Worm (Caenorhabditis elegans) whole organism, L4 larva: ENCODE results near the gene srx-17.

Experiments
- D1046.2 ChIP-seq: fragments of 200-800 bp; sonication (Bioruptor generic); IDR thresholded peaks from 2 replicates; pipeline ENCODE4 v1.3.6; 2022; ENCODE audit warnings: missing genetic modification characterization, missing compliant biosample characterization
- F26F4.8 ChIP-seq: fragments of 200-800 bp; sonication (Bioruptor generic); conservative IDR thresholded peaks from 2 replicates; pipeline ENCODE4 v1.3.6; 2022; ENCODE audit warnings: missing genetic modification characterization, missing compliant biosample characterization
- R02D3.7 ChIP-seq: fragments of 150-350 bp; sonication (generic microtip); optimal IDR thresholded peaks from 3 replicates; lab custom pipeline; 2014; ENCODE audit warnings: missing biosample characterization, missing genetic modification characterization
- T20F7.1 ChIP-seq: fragments of 200-800 bp; sonication (Bioruptor generic); optimal IDR thresholded peaks from 2 replicates; lab custom pipeline; 2018; ENCODE audit warnings: mild to moderate bottlenecking, missing genetic modification characterization, missing compliant biosample characterization
- Y105C5A.15 ChIP-seq: fragments of 200-800 bp; sonication (Bioruptor generic); IDR thresholded peaks from 2 replicates; pipeline ENCODE4 v1.3.6; 2022; ENCODE audit warnings: missing genetic modification characterization, missing compliant biosample characterization
- Y48G9A.11 ChIP-seq: fragments of 200-800 bp; sonication (Bioruptor generic); IDR thresholded peaks from 2 replicates; pipeline ENCODE4 v1.3.6; 2022; ENCODE audit warnings: missing genetic modification reagents, missing genetic modification characterization, missing compliant biosample characterization
- Y5F2A.4 ChIP-seq: fragments of 200-800 bp; sonication (Bioruptor generic); optimal IDR thresholded peaks from 2 replicates; lab custom pipeline; 2018; ENCODE audit warnings: mild to moderate bottlenecking, missing genetic modification characterization, missing compliant biosample characterization
- ZK546.5 ChIP-seq, 2 experiments: sonication (generic microtip); optimal IDR thresholded peaks; 2 replicates each; lab custom pipeline; 2017; ENCODE audit warnings: missing biosample characterization in 2 of 2, missing genetic modification characterization in 2 of 2
- aha-1 ChIP-seq: fragments of 150-350 bp; peaks from one replicate; lab custom pipeline; 2014; ENCODE audit warnings: missing biosample characterization, missing genetic modification characterization
- arid-1 ChIP-seq: fragments of 200-800 bp; sonication (Bioruptor generic); conservative IDR thresholded peaks from 2 replicates; pipeline ENCODE4 v1.3.6; 2022; ENCODE audit warnings: missing genetic modification reagents, missing genetic modification characterization, missing compliant biosample characterization
- ceh-20 ChIP-seq: fragments of 200-800 bp; sonication (Bioruptor generic); IDR thresholded peaks from 2 replicates; pipeline ENCODE4 v1.3.6; 2022; ENCODE audit warnings: missing genetic modification reagents, missing genetic modification characterization, missing compliant biosample characterization
- ceh-28 ChIP-seq: fragments of 150-350 bp; optimal IDR thresholded peaks from 2 replicates; lab custom pipeline; 2014; ENCODE audit warnings: missing biosample characterization, missing genetic modification reagents, missing genetic modification characterization
- ceh-44 ChIP-seq: fragments of 200-800 bp; sonication (Bioruptor generic); IDR thresholded peaks from 2 replicates; pipeline ENCODE4 v1.3.6; 2022; ENCODE audit warnings: missing genetic modification reagents, missing genetic modification characterization, missing compliant biosample characterization
- ceh-62 ChIP-seq: sonication (generic microtip); optimal IDR thresholded peaks from 2 replicates; lab custom pipeline; 2017; ENCODE audit warnings: missing biosample characterization, missing genetic modification characterization
- cey-2 ChIP-seq: sonication (generic microtip); optimal IDR thresholded peaks from 3 replicates; lab custom pipeline; 2017; ENCODE audit warnings: missing genetic modification characterization, mild to moderate bottlenecking, missing compliant biosample characterization, antibody characterized with exemption, borderline replicate concordance; ENCODE audit not compliant: insufficient read depth
- daf-12 ChIP-seq: fragments of 150-350 bp; optimal IDR thresholded peaks from 2 replicates; lab custom pipeline; 2014; ENCODE audit warnings: missing biosample characterization, missing genetic modification reagents, missing genetic modification characterization
- dmd-6 ChIP-seq: fragments of 200-800 bp; sonication (Bioruptor generic); IDR thresholded peaks from 2 replicates; pipeline ENCODE4 v1.3.6; 2022; ENCODE audit warnings: missing genetic modification reagents, missing genetic modification characterization, missing compliant biosample characterization
- dmd-8 ChIP-seq: fragments of 200-800 bp; sonication (Bioruptor generic); IDR thresholded peaks from 2 replicates; pipeline ENCODE4 v1.3.6; 2022; ENCODE audit warnings: missing genetic modification characterization, missing compliant biosample characterization
- dmd-9 ChIP-seq: fragments of 200-800 bp; sonication (Bioruptor generic); IDR thresholded peaks from 2 replicates; pipeline ENCODE4 v1.3.6; 2022; ENCODE audit warnings: missing genetic modification reagents, missing genetic modification characterization, missing compliant biosample characterization
- duxl-1 ChIP-seq: sonication (generic microtip); optimal IDR thresholded peaks from 2 replicates; lab custom pipeline; 2016; ENCODE audit warnings: mild to moderate bottlenecking, missing genetic modification characterization, moderate library complexity, missing compliant biosample characterization; ENCODE audit not compliant: poor library complexity
- egl-43 ChIP-seq: fragments of 200-800 bp; sonication (Bioruptor generic); IDR thresholded peaks from 2 replicates; pipeline ENCODE4 v1.3.6; 2022; ENCODE audit warnings: missing genetic modification reagents, missing genetic modification characterization, missing compliant biosample characterization
- fos-1 ChIP-seq: fragments of 150-350 bp; optimal IDR thresholded peaks from 2 replicates; lab custom pipeline; 2014; ENCODE audit warnings: missing biosample characterization, missing genetic modification characterization
- hif-1 ChIP-seq, 2 experiments: sonication (generic microtip); optimal IDR thresholded peaks; 2 replicates each; lab custom pipeline; 2016 to 2017; ENCODE audit warnings: missing compliant biosample characterization in 2 of 2, missing genetic modification characterization in 2 of 2, missing genetic modification reagents in 2 of 2, missing genotype in 2 of 2, mild to moderate bottlenecking in 1 of 2
- hlh-11 ChIP-seq: fragments of 200-800 bp; sonication (Bioruptor generic); optimal IDR thresholded peaks from 2 replicates; lab custom pipeline; 2018; ENCODE audit warnings: mild to moderate bottlenecking, missing genetic modification characterization, missing compliant biosample characterization
- hlh-30 ChIP-seq: sonication (generic microtip); optimal IDR thresholded peaks from 2 replicates; lab custom pipeline; 2017; ENCODE audit warnings: antibody characterized with exemption, mild to moderate bottlenecking, missing genetic modification characterization, missing compliant biosample characterization; ENCODE audit not compliant: insufficient read depth
- hmg-1.1 ChIP-seq: fragments of 200-800 bp; sonication (Bioruptor generic); IDR thresholded peaks from 2 replicates; pipeline ENCODE4 v1.3.6; 2022; ENCODE audit warnings: missing genetic modification reagents, missing genetic modification characterization, missing compliant biosample characterization
- lim-7 ChIP-seq: fragments of 200-800 bp; sonication (Bioruptor generic); IDR thresholded peaks from 2 replicates; pipeline ENCODE4 v1.3.6; 2022; ENCODE audit warnings: missing genetic modification characterization, missing compliant biosample characterization
- lin-1 ChIP-seq: fragments of 200-800 bp; sonication (Bioruptor generic); IDR thresholded peaks from 2 replicates; pipeline ENCODE4 v1.3.6; 2022; ENCODE audit warnings: missing genetic modification reagents, missing genetic modification characterization, missing compliant biosample characterization
- lin-13 ChIP-seq: fragments of 150-350 bp; optimal IDR thresholded peaks from 2 replicates; lab custom pipeline; 2014; ENCODE audit warnings: missing biosample characterization, missing genetic modification reagents, missing genetic modification characterization
- lsy-2 ChIP-seq, 2 experiments: fragments of 150-350 bp in 1 of 2; sonication (generic microtip) in 1 of 2; optimal IDR thresholded peaks; 2 replicates each; lab custom pipeline; 2014 to 2017; ENCODE audit warnings: missing biosample characterization in 2 of 2, missing genetic modification characterization in 2 of 2
- madf-5 ChIP-seq, 2 experiments: fragments of 200-800 bp; sonication (Bioruptor generic); IDR thresholded peaks; 2 replicates each; pipeline ENCODE4 v1.3.6; 2022; ENCODE audit warnings: missing compliant biosample characterization in 2 of 2, missing genetic modification characterization in 2 of 2
- madf-9 ChIP-seq: fragments of 200-800 bp; sonication (Bioruptor generic); conservative IDR thresholded peaks from 2 replicates; pipeline ENCODE4 v1.3.6; 2022; ENCODE audit warnings: missing genetic modification reagents, missing genetic modification characterization, missing compliant biosample characterization
- mdt-29 ChIP-seq: fragments of 200-800 bp; sonication (Bioruptor generic); IDR thresholded peaks from 2 replicates; pipeline ENCODE4 v1.3.6; 2022; ENCODE audit warnings: missing genetic modification reagents, missing genetic modification characterization, missing compliant biosample characterization
- nhr-10 ChIP-seq: fragments of 150-350 bp; optimal IDR thresholded peaks from 2 replicates; lab custom pipeline; 2014; ENCODE audit warnings: missing biosample characterization, missing genetic modification characterization
- nhr-102 ChIP-seq: sonication (generic microtip); optimal IDR thresholded peaks from 2 replicates; lab custom pipeline; 2016; ENCODE audit warnings: mild to moderate bottlenecking, missing genetic modification characterization, moderate library complexity, missing compliant biosample characterization
- nhr-42 ChIP-seq: fragments of 200-800 bp; sonication (Bioruptor generic); IDR thresholded peaks from 2 replicates; pipeline ENCODE4 v1.3.6; 2022; ENCODE audit warnings: missing genetic modification characterization, missing compliant biosample characterization
- nhr-6 ChIP-seq: fragments of 150-350 bp; optimal IDR thresholded peaks from 2 replicates; lab custom pipeline; 2014; ENCODE audit warnings: missing biosample characterization, missing genetic modification characterization
- nhr-76 ChIP-seq: fragments of 150-350 bp; optimal IDR thresholded peaks from 2 replicates; lab custom pipeline; 2014; ENCODE audit warnings: missing biosample characterization, missing genetic modification characterization
- nhr-77 ChIP-seq: fragments of 150-350 bp; optimal IDR thresholded peaks from 2 replicates; lab custom pipeline; 2014; ENCODE audit warnings: missing biosample characterization, missing genetic modification characterization
- pqm-1 ChIP-seq: sonication (generic microtip); optimal IDR thresholded peaks from 2 replicates; lab custom pipeline; 2017; ENCODE audit warnings: missing biosample characterization, missing genetic modification characterization
- sdz-12 ChIP-seq: fragments of 200-800 bp; sonication (Bioruptor generic); optimal IDR thresholded peaks from 2 replicates; lab custom pipeline; 2018; ENCODE audit warnings: mild to moderate bottlenecking, missing genetic modification characterization, missing compliant biosample characterization
- set-16 ChIP-seq: fragments of 200-800 bp; sonication (Bioruptor generic); IDR thresholded peaks from 2 replicates; pipeline ENCODE4 v1.3.6; 2022; ENCODE audit warnings: missing genetic modification reagents, missing genetic modification characterization, missing compliant biosample characterization
- skn-1 ChIP-seq: fragments of 150-350 bp; optimal IDR thresholded peaks from 2 replicates; lab custom pipeline; 2014; ENCODE audit warnings: missing biosample characterization, missing genetic modification characterization
- spr-1 ChIP-seq: sonication (generic microtip); optimal IDR thresholded peaks from 2 replicates; lab custom pipeline; 2016; ENCODE audit warnings: mild to moderate bottlenecking, missing genetic modification characterization, missing compliant biosample characterization
- spr-3 ChIP-seq: fragments of 200-800 bp; sonication (Bioruptor generic); optimal IDR thresholded peaks from 2 replicates; lab custom pipeline; 2018; ENCODE audit warnings: mild to moderate bottlenecking, missing genetic modification characterization, missing compliant biosample characterization
- unc-130 ChIP-seq: sonication (generic microtip); optimal IDR thresholded peaks from 2 replicates; lab custom pipeline; 2016; ENCODE audit warnings: missing genetic modification reagents, missing genetic modification characterization, missing compliant biosample characterization
- zfp-2 ChIP-seq: sonication (generic microtip); optimal IDR thresholded peaks from 2 replicates; lab custom pipeline; 2016; ENCODE audit warnings: mild to moderate bottlenecking, missing genetic modification characterization, missing compliant biosample characterization
- zip-11 ChIP-seq: fragments of 200-800 bp; sonication (Bioruptor generic); IDR thresholded peaks from 2 replicates; pipeline ENCODE4 v1.3.6; 2022; ENCODE audit warnings: missing genetic modification characterization, missing compliant biosample characterization

Gene srx-17

DNA sequence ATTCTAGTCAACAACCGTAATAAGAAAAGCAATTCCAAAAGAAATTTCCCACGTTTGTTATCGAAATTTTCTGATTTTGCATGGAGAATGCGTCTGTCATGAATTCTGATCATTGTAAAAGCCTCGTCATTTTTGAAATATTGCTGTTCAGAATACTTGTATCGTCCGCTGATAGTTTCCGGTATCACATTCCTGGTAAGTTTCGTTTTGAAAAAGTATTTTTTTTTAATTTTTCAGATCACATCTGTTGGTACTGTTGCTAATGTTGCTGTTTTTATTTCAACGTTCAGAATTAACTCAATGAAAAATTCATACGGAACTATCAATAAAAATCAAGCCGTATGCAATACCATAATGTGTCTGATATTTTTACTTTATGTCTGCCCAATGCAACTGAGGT, at the start of gene srx-17:
srx-17 (plus strand) TSS at position 301 of the 400 bp plus-strand sequence.
- TF ChIP-seq skn-1: no peak
- no peak for TF ChIP-seq lim-7 (GFP tag; lab: Robert Waterston, UW)
- TF ChIP-seq pqm-1: no peak
- TF ChIP-seq arid-1: no peak
- TF ChIP-seq lin-1 (GFP tag; lab: Robert Waterston, UW): no peak

ce11 chrV:13794046-13794445, 47.0 kb upstream of the srx-17 start:
- TF ChIP-seq nhr-42 (no peak), egl-43 (GFP tag; lab: Robert Waterston, UW) (0 out of 2 replicates have a peak, but pooled peaks have one; percentile 17), dmd-6 (no peak), dmd-8 (GFP tag; lab: Robert Waterston, UW) (0 out of 2 replicates have a peak, but pooled peaks have one; percentile 26), ceh-44 (GFP tag; lab: Robert Waterston, UW) (no peak), set-16 (GFP tag; lab: Robert Waterston, UW) (peak; percentile 74), ceh-28 (no peak), R02D3.7 (no peak), Y48G9A.11 (no peak), cey-2 (no peak), nhr-6 (tag; lab: Kevin White, UChicago) (no peak), fos-1 (no peak), unc-130 (GFP tag; lab: Kevin White, UChicago) (no peak)

- TF ChIP-seq nhr-77 (tag; lab: Kevin White, UChicago) (no peak), nhr-42 (no peak), nhr-10 (tag; lab: Kevin White, UChicago) (no peak), duxl-1 (tag; lab: Kevin White, UChicago) (no peak), aha-1 (peak; percentile 73), hmg-1.1 (GFP tag; lab: Robert Waterston, UW) (0 out of 2 replicates have a peak, but pooled peaks have one; percentile 23), lim-7 (GFP tag; lab: Robert Waterston, UW) (no peak), ceh-20 (GFP tag; lab: Robert Waterston, UW) (no peak), madf-5 (GFP tag; IDR thresholded peaks at IDR 0.05; lab: Robert Waterston, UW) (no peak), spr-3 (no peak), ZK546.5 (tag; optimal IDR thresholded peaks at IDR 0.05; lab: Kevin White, UChicago) (no peak), ceh-28 (no peak), mdt-29 (GFP tag; lab: Robert Waterston, UW) (no peak), nhr-102 (tag; lab: Kevin White, UChicago) (no peak), madf-9 (GFP tag; lab: Robert Waterston, UW) (no peak), daf-12 (tag; lab: Kevin White, UChicago) (no peak), spr-1 (tag; lab: Kevin White, UChicago) (no peak), F26F4.8 (no peak), nhr-6 (tag; lab: Kevin White, UChicago) (no peak), T20F7.1 (no peak), lin-13 (GFP tag; lab: Kevin White, UChicago) (no peak), ceh-62 (tag; lab: Kevin White, UChicago) (no peak), D1046.2 (GFP tag; lab: Robert Waterston, UW) (no peak), zip-11 (no peak), hlh-11 (peak; percentile 35), Y105C5A.15 (GFP tag; lab: Robert Waterston, UW) (0 out of 2 replicates have a peak, but pooled peaks have one; percentile 40), lsy-2 (tag; optimal IDR thresholded peaks at IDR 0.05; lab: Kevin White, UChicago) (no peak), sdz-12 (GFP tag; lab: Kevin White, UChicago) (no peak), zfp-2 (tag; lab: Kevin White, UChicago) (no peak), cey-2 (no peak), hif-1 (tag; optimal IDR thresholded peaks at IDR 0.05; lab: Kevin White, UChicago) (no peak), hlh-30 (tag; lab: Kevin White, UChicago) (peak; percentile 70), nhr-76 (tag; lab: Kevin White, UChicago) (no peak), dmd-9 (0 out of 2 replicates have a peak, but pooled peaks have one; percentile 18), set-16 (GFP tag; lab: Robert Waterston, UW) (0 out of 2 replicates have a peak, but pooled peaks have one; percentile 5), Y5F2A.4 (GFP tag; lab: Kevin White, UChicago) (no peak)
Observed at ce11 chrV:13796246-13796776, 44.7 kb upstream of the srx-17 start, which contains the start of gene twk-32. Gene twk-32, plus strand, starts transcription at chrV:13796641.
